Fruit fly (Drosophila melanogaster): ENCODE results near the gene Spn28Da.

Gene Spn28Da

DNA sequence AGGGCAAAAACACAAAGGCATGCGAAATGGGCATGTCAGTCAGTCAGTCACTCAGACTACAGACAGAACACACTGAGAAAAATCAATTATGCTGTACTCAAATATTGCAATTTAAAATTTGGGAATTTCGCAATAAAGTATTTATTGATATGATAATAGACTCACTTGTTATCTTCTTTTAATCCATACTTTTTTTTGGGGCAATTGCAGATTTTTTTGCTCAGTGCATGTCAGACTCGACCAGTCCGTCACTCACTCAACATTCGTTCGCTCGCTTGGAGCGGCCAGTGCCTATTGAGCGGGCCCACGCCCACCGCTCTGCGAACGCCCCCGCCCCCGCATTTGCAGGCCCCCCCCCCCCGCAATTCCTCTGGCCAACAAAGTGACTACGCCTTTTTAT lies 27.4 kb upstream of the Spn28Da start (continued):
- TF ChIP-seq caup (GFP tag; optimal IDR thresholded peaks at IDR 0.05; ENCODE audit: severe bottlenecking) (peak; percentile 68), NC2β (GFP tag; optimal IDR thresholded peaks at IDR 0.05) (peak; percentile 32), CG2875 (GFP tag; optimal IDR thresholded peaks at IDR 0.05) (peak; percentile 39), org-1 (GFP tag; optimal IDR thresholded peaks at IDR 0.05) (peak; percentile 56), HHEX (GFP tag; optimal IDR thresholded peaks at IDR 0.05) (peak; percentile 39), CG5180 (GFP tag; optimal IDR thresholded peaks at IDR 0.05) (no peak), CG6689 (GFP tag; IDR thresholded peaks at IDR 0.05) (peak; percentile 61; the same call in 1 of the 2 replicates), CG1647 (GFP tag; optimal IDR thresholded peaks at IDR 0.05) (no peak), ind (GFP tag; optimal IDR thresholded peaks at IDR 0.05) (peak; percentile 38), dmrt11E (tag; optimal IDR thresholded peaks at IDR 0.05) (peak; percentile 47), CG13424 (tag; optimal IDR thresholded peaks at IDR 0.05) (peak; percentile 80), knrl (GFP tag; IDR thresholded peaks at IDR 0.05; ENCODE audit: partially characterized antibody) (no peak), tx (GFP tag; optimal IDR thresholded peaks at IDR 0.05) (no peak), CG11398 (GFP tag; optimal IDR thresholded peaks at IDR 0.05) (peak; percentile 12), CG13296 (GFP tag; optimal IDR thresholded peaks at IDR 0.05) (peak; percentile 19), gcm (GFP tag; optimal IDR thresholded peaks at IDR 0.05) (peak; percentile 29), bbx (GFP tag; IDR thresholded peaks at IDR 0.05; ENCODE audit: partially characterized antibody) (no peak), CG7357 (GFP tag; IDR thresholded peaks at IDR 0.05) (peak; percentile 46; the same call in 1 of the 3 replicates), CG11560 (tag; IDR thresholded peaks at IDR 0.05) (peak; percentile 57; the same call in 2 of the 3 replicates), Dp (GFP tag; optimal IDR thresholded peaks at IDR 0.05) (no peak), stc (GFP tag; IDR thresholded peaks at IDR 0.05) (peak; percentile 64), CG4730 (GFP tag; IDR thresholded peaks at IDR 0.05) (peak; percentile 68; the same call in 1 of the 2 replicates), CG33557 (GFP tag; optimal IDR thresholded peaks at IDR 0.05) (no peak), lov (optimal IDR thresholded peaks at IDR 0.05) (no peak), lov (GFP tag; IDR thresholded peaks at IDR 0.05) (no peak), BtbVII (GFP tag; optimal IDR thresholded peaks at IDR 0.05) (no peak), CG6854 (GFP tag; optimal IDR thresholded peaks at IDR 0.05) (no peak), Atf-2 (GFP tag; optimal IDR thresholded peaks at IDR 0.05) (peak; percentile 26), Stat92E (GFP tag; optimal IDR thresholded peaks at IDR 0.05) (no peak), onecut (GFP tag; IDR thresholded peaks at IDR 0.05) (peak; percentile 45), Xrp1 (GFP tag; IDR thresholded peaks at IDR 0.05) (peak; percentile 55; the same call in 1 of the 2 replicates), disco-r (GFP tag; optimal IDR thresholded peaks at IDR 0.05) (no peak), insv (GFP tag; optimal IDR thresholded peaks at IDR 0.05) (no peak), Neu2 (GFP tag; optimal IDR thresholded peaks at IDR 0.05; ENCODE audit: borderline replicate concordance) (no peak), CG34422 (GFP tag; IDR thresholded peaks at IDR 0.05) (peak; percentile 79; the same call in 2 of the 3 replicates), CG10462 (GFP tag; optimal IDR thresholded peaks at IDR 0.05) (no peak), klu (GFP tag; IDR thresholded peaks at IDR 0.05) (peak; percentile 41), bcd (GFP tag; optimal IDR thresholded peaks at IDR 0.05) (peak; percentile 7), chif (GFP tag; optimal IDR thresholded peaks at IDR 0.05) (peak; percentile 41 to 63), gce (GFP tag; IDR thresholded peaks at IDR 0.05) (peak; percentile 33; the same call in 1 of the 3 replicates), Doc3 (GFP tag; IDR thresholded peaks at IDR 0.05; ENCODE audit: partially characterized antibody) (no peak), CG31365 (tag; optimal IDR thresholded peaks at IDR 0.05) (no peak), jumu (GFP tag; optimal IDR thresholded peaks at IDR 0.05) (peak; percentile 54), cad (GFP tag; optimal IDR thresholded peaks at IDR 0.05) (no peak), fu2 (GFP tag; optimal IDR thresholded peaks at IDR 0.05) (no peak), CG3995 (GFP tag; optimal IDR thresholded peaks at IDR 0.05) (no peak), CG10431 (GFP tag; optimal IDR thresholded peaks at IDR 0.05) (no peak), mirr (GFP tag; optimal IDR thresholded peaks at IDR 0.05) (no peak), Dek (tag; optimal IDR thresholded peaks at IDR 0.05) (peak; percentile 71), al (GFP tag; IDR thresholded peaks at IDR 0.05) (peak; percentile 67), gcm2 (GFP tag; optimal IDR thresholded peaks at IDR 0.05) (no peak)

All from whole organism, embryonic.